Fruit fly (Drosophila melanogaster): ENCODE data around the gene Amt.

Gene Amt

DNA sequence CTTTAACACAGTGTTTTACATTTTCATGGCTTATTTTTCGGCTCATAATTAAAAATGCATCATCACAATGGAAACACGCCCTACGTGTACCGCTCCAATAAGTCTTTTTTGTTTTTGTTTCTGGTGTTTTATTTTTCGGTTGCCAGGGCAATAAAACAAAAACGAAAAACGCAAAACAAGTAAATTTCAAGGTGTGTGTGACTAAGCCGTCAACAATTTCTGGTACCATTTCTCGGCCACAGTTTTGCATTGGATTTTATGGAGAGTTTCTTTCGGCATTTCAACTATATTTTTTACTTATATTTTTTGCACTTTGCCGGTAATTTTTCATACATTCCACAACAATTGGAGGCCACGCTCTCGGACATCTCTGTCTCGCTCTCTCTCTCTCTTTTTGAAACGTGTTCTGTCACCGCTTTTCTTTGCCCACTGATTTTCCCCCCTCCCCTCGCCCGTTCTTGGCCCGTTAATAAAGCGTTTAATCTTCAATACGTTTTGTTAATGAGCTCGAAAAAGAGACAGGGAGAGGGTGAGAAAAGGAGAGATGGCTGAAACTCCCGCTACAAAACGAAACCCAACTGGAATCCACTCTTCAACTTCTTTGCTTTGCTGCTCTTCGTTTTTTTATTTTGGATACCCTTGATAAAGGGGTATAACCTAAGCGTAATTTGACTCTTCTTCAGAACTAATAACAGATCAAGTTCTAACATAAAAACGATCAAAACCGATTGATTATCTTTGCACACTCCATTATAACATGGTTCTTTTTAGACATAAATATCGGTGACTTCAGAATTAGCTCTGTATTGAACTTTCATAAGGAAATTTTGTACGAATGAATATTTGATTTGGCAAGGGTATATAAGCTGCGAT, 44.3 kb upstream of the Amt start (continued):
- peak; percentile 41 for TF ChIP-seq CG17359 (tag; optimal IDR thresholded peaks at IDR 0.05)
- TF ChIP-seq dmrt99B (tag; optimal IDR thresholded peaks at IDR 0.05): peak; percentile 68
- no peak for TF ChIP-seq CG2875 (GFP tag; optimal IDR thresholded peaks at IDR 0.05)
- peak; percentile 50 for TF ChIP-seq Sox102F (GFP tag; optimal IDR thresholded peaks at IDR 0.05)
- no peak for TF ChIP-seq ERR (GFP tag; optimal IDR thresholded peaks at IDR 0.05)
- TF ChIP-seq Ssrp (tag; optimal IDR thresholded peaks at IDR 0.05): no peak
- TF ChIP-seq CG8765 (GFP tag; IDR thresholded peaks at IDR 0.05): no peak
- TF ChIP-seq Bteb2 (GFP tag; optimal IDR thresholded peaks at IDR 0.05): peak; percentile 4
- TF ChIP-seq CG2678 (tag; optimal IDR thresholded peaks at IDR 0.05): peak; percentile 54
- TF ChIP-seq CoRest (tag; optimal IDR thresholded peaks at IDR 0.05): peak; percentile 0
- peak; percentile 23 for TF ChIP-seq Blimp-1 (GFP tag; optimal IDR thresholded peaks at IDR 0.05)
- peak; percentile 29 for TF ChIP-seq CG13624 (GFP tag; optimal IDR thresholded peaks at IDR 0.05)
- 0 out of 2 replicates have a peak, but pooled peaks have one; percentile 15 for TF ChIP-seq HLH3B (GFP tag; IDR thresholded peaks at IDR 0.05)
- TF ChIP-seq CG6254 (GFP tag; optimal IDR thresholded peaks at IDR 0.05): peak; percentile 3
- TF ChIP-seq Xbp1 (GFP tag; optimal IDR thresholded peaks at IDR 0.05): no peak
- TF ChIP-seq CG10979 (tag; optimal IDR thresholded peaks at IDR 0.05): peak; percentile 25
- TF ChIP-seq nerfin-1 (tag; optimal IDR thresholded peaks at IDR 0.05): no peak
- peak; percentile 15 for TF ChIP-seq CG6765 (GFP tag; optimal IDR thresholded peaks at IDR 0.05)
- TF ChIP-seq CG1602 (GFP tag; optimal IDR thresholded peaks at IDR 0.05): no peak
- no peak for TF ChIP-seq aop (GFP tag; IDR thresholded peaks at IDR 0.05)
- TF ChIP-seq lab (GFP tag; optimal IDR thresholded peaks at IDR 0.05): peak; percentile 17
- peak; percentile 38 for TF ChIP-seq Asciz (GFP tag; optimal IDR thresholded peaks at IDR 0.05)
- peak; percentile 82 for TF ChIP-seq sd (tag; optimal IDR thresholded peaks at IDR 0.05)
- peak; percentile 4 for TF ChIP-seq corto (GFP tag; optimal IDR thresholded peaks at IDR 0.05)
- TF ChIP-seq MTF-1 (GFP tag; optimal IDR thresholded peaks at IDR 0.05; ENCODE audit: borderline replicate concordance): no peak
- TF ChIP-seq gce (GFP tag; IDR thresholded peaks at IDR 0.05): no peak
- no peak for TF ChIP-seq zen2 (GFP tag; IDR thresholded peaks at IDR 0.05; ENCODE audit: partially characterized antibody)
- TF ChIP-seq CG10959 (GFP tag; IDR thresholded peaks at IDR 0.05): no peak
- no peak for TF ChIP-seq z (GFP tag; IDR thresholded peaks at IDR 0.05)
- TF ChIP-seq CG30403 (GFP tag; optimal IDR thresholded peaks at IDR 0.05): peak; percentile 45
- no peak for TF ChIP-seq CG6791 (GFP tag; IDR thresholded peaks at IDR 0.05; ENCODE audit: partially characterized antibody)
- TF ChIP-seq Gsc (GFP tag; IDR thresholded peaks at IDR 0.05): no peak
- no peak for TF ChIP-seq CG4282 (GFP tag; optimal IDR thresholded peaks at IDR 0.05)
- TF ChIP-seq HmgZ (tag; optimal IDR thresholded peaks at IDR 0.05): no peak
- TF ChIP-seq hkb (optimal IDR thresholded peaks at IDR 0.05): no peak
- peak; percentile 20; the same call in 1 of the 2 replicates for TF ChIP-seq hkb (GFP tag; IDR thresholded peaks at IDR 0.05)
- peak; percentile 20 for TF ChIP-seq pum (GFP tag; optimal IDR thresholded peaks at IDR 0.05)
- TF ChIP-seq Med (GFP tag): peak; percentile 81
- TF ChIP-seq CG16779 (GFP tag; IDR thresholded peaks at IDR 0.05): no peak
- TF ChIP-seq cwo (GFP tag; optimal IDR thresholded peaks at IDR 0.05): peak; percentile 18
- peak; percentile 31 for TF ChIP-seq CG18599 (GFP tag; optimal IDR thresholded peaks at IDR 0.05)
- TF ChIP-seq lbe (GFP tag; optimal IDR thresholded peaks at IDR 0.05): peak; percentile 10
- TF ChIP-seq CG4424 (GFP tag; optimal IDR thresholded peaks at IDR 0.05): peak; percentile 11
- TF ChIP-seq gsb-n (tag; optimal IDR thresholded peaks at IDR 0.05): peak; percentile 46
- peak; percentile 3 for TF ChIP-seq Fer3 (tag; optimal IDR thresholded peaks at IDR 0.05)
- TF ChIP-seq Awh (GFP tag; IDR thresholded peaks at IDR 0.05): peak; percentile 69
- TF ChIP-seq D19A (tag; optimal IDR thresholded peaks at IDR 0.05): peak; percentile 84
- TF ChIP-seq CG3281 (GFP tag; optimal IDR thresholded peaks at IDR 0.05): peak; percentile 43

Measured in whole organism, embryonic.